Worm (Caenorhabditis elegans) whole organism, L2 larva: Measurements from ENCODE around the gene cyp-33C1.
A peak's percentile ranks its signal among the peaks of the same experiment; 100 is the strongest.

Experiments used
- Y55F3AM.14 ChIP-seq: fragments of 200-800 bp; sonication (Bioruptor generic); optimal IDR thresholded peaks from 2 replicates; lab custom pipeline; 2018; ENCODE audit warnings: mild to moderate bottlenecking, missing genetic modification characterization, missing compliant biosample characterization
- alr-1 ChIP-seq: fragments of 150-350 bp; optimal IDR thresholded peaks from 2 replicates; lab custom pipeline; 2014; ENCODE audit warnings: missing biosample characterization, missing genetic modification characterization
- aly-2 ChIP-seq: fragments of 150-350 bp; optimal IDR thresholded peaks from 2 replicates; lab custom pipeline; 2014; ENCODE audit warnings: missing biosample characterization, missing genetic modification characterization
- ama-1 ChIP-seq: fragments of 150-350 bp; optimal IDR thresholded peaks from 2 replicates; lab custom pipeline; 2018; ENCODE audit warnings: inconsistent platforms
- ceh-82 ChIP-seq: fragments of 150-350 bp; optimal IDR thresholded peaks from 2 replicates; lab custom pipeline; 2014; ENCODE audit warnings: missing biosample characterization, missing genetic modification characterization
- lin-13 ChIP-seq: fragments of 150-350 bp; optimal IDR thresholded peaks from 2 replicates; lab custom pipeline; 2014; ENCODE audit warnings: missing biosample characterization, missing genetic modification reagents, missing genetic modification characterization
- nhr-11 ChIP-seq: fragments of 150-350 bp; optimal IDR thresholded peaks from 2 replicates; lab custom pipeline; 2014; ENCODE audit warnings: missing biosample characterization, missing genetic modification characterization
- nhr-21 ChIP-seq: fragments of 150-350 bp; optimal IDR thresholded peaks from 2 replicates; lab custom pipeline; 2014; ENCODE audit warnings: missing biosample characterization, missing genetic modification characterization
- skn-1 ChIP-seq: sonication (generic microtip); optimal IDR thresholded peaks from 2 replicates; lab custom pipeline; 2017; ENCODE audit warnings: missing biosample characterization, missing genetic modification characterization
- zag-1 ChIP-seq: fragments of 150-350 bp; optimal IDR thresholded peaks from 2 replicates; lab custom pipeline; 2014; ENCODE audit warnings: missing biosample characterization, missing genetic modification characterization

DNA sequence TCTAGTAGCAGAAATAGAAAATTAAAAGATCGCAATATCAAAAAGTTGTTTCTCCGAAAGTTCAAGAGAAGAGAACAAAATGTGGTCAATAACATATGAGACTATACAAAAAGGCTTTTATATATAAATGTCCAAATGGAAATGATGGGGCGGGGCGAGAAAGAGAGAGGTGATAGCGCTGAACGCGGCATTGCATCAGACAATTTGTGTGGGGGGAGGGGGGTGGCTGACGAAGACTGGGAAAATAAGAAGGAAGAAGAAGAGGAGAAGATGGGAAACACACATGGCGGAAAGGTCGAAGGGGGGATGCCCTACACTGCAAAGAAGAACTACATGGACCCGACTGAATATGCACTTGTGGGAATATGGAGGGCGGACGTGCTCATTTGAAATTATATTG lies 44.0 kb upstream of the cyp-33C1 start:
- TF ChIP-seq nhr-11 (tag; lab: Kevin White, UChicago) = no peak
- TF ChIP-seq ceh-82 (tag; lab: Kevin White, UChicago) = no peak
- peak; percentile 5 for TF ChIP-seq zag-1 (tag; lab: Kevin White, UChicago)
- TF ChIP-seq skn-1 (tag; lab: Kevin White, UChicago) = no peak
- no peak for TF ChIP-seq lin-13
- no peak for TF ChIP-seq aly-2 (tag; lab: Kevin White, UChicago)
- TF ChIP-seq ama-1 = no peak
- peak; percentile 25 for TF ChIP-seq nhr-21
- no peak for TF ChIP-seq alr-1 (tag; lab: Kevin White, UChicago)
- no peak for TF ChIP-seq Y55F3AM.14 (GFP tag; lab: Kevin White, UChicago)
